Fruit fly (Drosophila melanogaster) whole organism, embryonic: ENCODE measurements around the gene tHMG1.

ENCODE experiments used
- Ada2b ChIP-seq: fragments of 200-800 bp; sonication (Bioruptor generic); IDR thresholded peaks from 2 replicates; pipeline ENCODE4 v1.3.6; 2022; ENCODE audit warnings: missing biosample characterization, missing genetic modification characterization
- Aef1 ChIP-seq: fragments of 200-800 bp; sonication (Bioruptor generic); IDR thresholded peaks from 3 replicates; pipeline ENCODE4 v1.3.6; 2022; ENCODE audit warnings: missing biosample characterization, missing genetic modification characterization
- CG12299 ChIP-seq: fragments of 200-800 bp; sonication (Bioruptor generic); optimal IDR thresholded peaks from 2 replicates; lab custom pipeline; 2018; ENCODE audit warnings: missing biosample characterization, mild to moderate bottlenecking, missing genetic modification characterization
- CG15696 ChIP-seq: fragments of 200-800 bp; sonication (Bioruptor generic); optimal IDR thresholded peaks from 2 replicates; lab custom pipeline; 2019; ENCODE audit warnings: missing biosample characterization, mild to moderate bottlenecking, missing genetic modification characterization, moderate library complexity
- CG17186 ChIP-seq: fragments of 200-800 bp; sonication (Bioruptor generic); optimal IDR thresholded peaks from 3 replicates; lab custom pipeline; 2017; ENCODE audit warnings: missing biosample characterization, missing genetic modification reagents, missing genetic modification characterization
- CG17612 ChIP-seq: fragments of 200-800 bp; sonication (Bioruptor generic); IDR thresholded peaks from 2 replicates; pipeline ENCODE4 v1.3.6; 2022; ENCODE audit warnings: missing biosample characterization, missing genetic modification characterization
- CG17802 ChIP-seq: fragments of 200-800 bp; sonication (Bioruptor generic); optimal IDR thresholded peaks from 2 replicates; lab custom pipeline; 2018; ENCODE audit warnings: missing biosample characterization, mild to moderate bottlenecking, missing genetic modification characterization, moderate library complexity
- CG17829 ChIP-seq: fragments of 200-800 bp; optimal IDR thresholded peaks from 2 replicates; lab custom pipeline; 2019; ENCODE audit warnings: missing biosample characterization, mild to moderate bottlenecking, missing genetic modification characterization, moderate library complexity
- CG2889 ChIP-seq: fragments of 200-800 bp; sonication (Bioruptor generic); IDR thresholded peaks from 3 replicates; pipeline ENCODE4 v1.3.6; 2022; ENCODE audit warnings: missing biosample characterization, missing genetic modification characterization
- CG31388 ChIP-seq: fragments of 200-800 bp; sonication (Bioruptor generic); optimal IDR thresholded peaks from 2 replicates; lab custom pipeline; 2016; ENCODE audit warnings: missing biosample characterization, missing genetic modification characterization
- CG4282 ChIP-seq: fragments of 200-800 bp; sonication (Bioruptor generic); optimal IDR thresholded peaks from 2 replicates; lab custom pipeline; 2016; ENCODE audit warnings: missing biosample characterization, missing genetic modification characterization
- CG6689 ChIP-seq: fragments of 200-800 bp; sonication (Bioruptor generic); IDR thresholded peaks from 2 replicates; pipeline ENCODE4 v1.3.6; 2022; ENCODE audit warnings: missing biosample characterization, missing genetic modification characterization
- CG8281 ChIP-seq: fragments of 200-800 bp; sonication (Bioruptor generic); optimal IDR thresholded peaks from 2 replicates; lab custom pipeline; 2018; ENCODE audit warnings: missing biosample characterization, mild to moderate bottlenecking, missing genetic modification characterization, moderate library complexity
- CrebB ChIP-seq: fragments of 200-800 bp; sonication (Bioruptor generic); optimal IDR thresholded peaks from 3 replicates; lab custom pipeline; 2018; ENCODE audit warnings: missing biosample characterization, mild to moderate bottlenecking, missing genetic modification characterization
- D19B ChIP-seq: fragments of 200-800 bp; sonication (Bioruptor generic); optimal IDR thresholded peaks from 2 replicates; lab custom pipeline; 2017; ENCODE audit warnings: missing biosample characterization, mild to moderate bottlenecking, missing genetic modification characterization
- Dp ChIP-seq: fragments of 200-800 bp; sonication (Bioruptor generic); optimal IDR thresholded peaks from 2 replicates; lab custom pipeline; 2018; ENCODE audit warnings: missing biosample characterization, mild to moderate bottlenecking, missing genetic modification characterization, moderate library complexity
- Drgx ChIP-seq: fragments of 200-800 bp; sonication (Bioruptor generic); IDR thresholded peaks from 2 replicates; pipeline ENCODE4 v1.3.6; 2022; ENCODE audit warnings: missing biosample characterization, missing genetic modification characterization
- HHEX ChIP-seq: fragments of 200-800 bp; sonication (Bioruptor generic); optimal IDR thresholded peaks from 3 replicates; lab custom pipeline; 2017; ENCODE audit warnings: missing biosample characterization, mild to moderate bottlenecking, missing genetic modification characterization, missing genetic modification reagents
- HLH3B ChIP-seq: fragments of 200-800 bp; sonication (Bioruptor generic); IDR thresholded peaks from 2 replicates; pipeline ENCODE4 v1.3.6; 2022; ENCODE audit warnings: missing biosample characterization, missing genetic modification characterization
- Hey ChIP-seq: fragments of 200-800 bp; sonication (Bioruptor generic); optimal IDR thresholded peaks from 3 replicates; lab custom pipeline; 2018; ENCODE audit warnings: missing biosample characterization, mild to moderate bottlenecking, missing genetic modification characterization
- Hr51 ChIP-seq, 2 experiments: fragments of 200-800 bp; sonication (Bioruptor generic); optimal IDR thresholded peaks; 2 replicates in 1 of 2; 3 replicates in 1 of 2; lab custom pipeline; 2016 to 2018; ENCODE audit warnings: missing biosample characterization in 2 of 2, missing genetic modification characterization in 2 of 2, mild to moderate bottlenecking in 1 of 2, moderate library complexity in 1 of 2
- Lim3 ChIP-seq: fragments of 200-800 bp; sonication (Bioruptor generic); IDR thresholded peaks from 2 replicates; pipeline ENCODE4 v1.3.6; 2022; ENCODE audit warnings: missing biosample characterization, missing genetic modification characterization
- Ptx1 ChIP-seq: fragments of 200-800 bp; sonication (Bioruptor generic); IDR thresholded peaks from 2 replicates; pipeline ENCODE4 v1.3.6; 2022; ENCODE audit warnings: missing biosample characterization, missing genetic modification characterization
- Side ChIP-seq: fragments of 200-800 bp; sonication (Bioruptor generic); optimal IDR thresholded peaks from 2 replicates; lab custom pipeline; 2016; ENCODE audit warnings: missing biosample characterization, missing genetic modification characterization
- Sry-β ChIP-seq: fragments of 200-800 bp; sonication (Bioruptor generic); optimal IDR thresholded peaks from 2 replicates; lab custom pipeline; 2018; ENCODE audit warnings: missing biosample characterization, mild to moderate bottlenecking, missing genetic modification characterization, moderate library complexity
- Sry-δ ChIP-seq: fragments of 200-800 bp; sonication (Bioruptor generic); optimal IDR thresholded peaks from 2 replicates; lab custom pipeline; 2016; ENCODE audit warnings: missing biosample characterization, missing genetic modification characterization
- Trl ChIP-seq, 3 experiments: fragments of >200 bp in 2 of 3; fragments of 200-800 bp in 1 of 3; sonication (Bioruptor generic) in 1 of 3; optimal IDR thresholded peaks; 2 replicates in 1 of 3; 3 replicates in 2 of 3; lab custom pipeline; 2016 to 2017; ENCODE audit warnings: missing biosample characterization in 1 of 3, missing genetic modification characterization in 1 of 3
- Vsx1 ChIP-seq: fragments of 200-800 bp; sonication (Bioruptor generic); optimal IDR thresholded peaks from 2 replicates; lab custom pipeline; 2017; ENCODE audit warnings: missing biosample characterization, mild to moderate bottlenecking, missing genetic modification characterization, missing genetic modification reagents
- YL-1 ChIP-seq: fragments of 200-800 bp; sonication (Bioruptor generic); optimal IDR thresholded peaks from 3 replicates; lab custom pipeline; 2017; ENCODE audit warnings: missing biosample characterization, mild to moderate bottlenecking, missing genetic modification characterization
- abd-A ChIP-seq: fragments of 200-800 bp; sonication (Bioruptor generic); optimal IDR thresholded peaks from 3 replicates; lab custom pipeline; 2019; ENCODE audit warnings: missing biosample characterization, mild to moderate bottlenecking, missing genetic modification characterization, moderate library complexity
- cad ChIP-seq: fragments of >200 bp; optimal IDR thresholded peaks from 2 replicates; lab custom pipeline; 2017; ENCODE audit warnings: missing biosample characterization, missing genetic modification characterization
- dpn ChIP-seq, 2 experiments: fragments of 200-800 bp; sonication (Bioruptor generic); optimal IDR thresholded peaks; 3 replicates each; lab custom pipeline; 2016; ENCODE audit warnings: missing biosample characterization in 2 of 2, missing genetic modification characterization in 2 of 2
- ems ChIP-seq: fragments of 200-800 bp; sonication (Bioruptor generic); optimal IDR thresholded peaks from 3 replicates; lab custom pipeline; 2016; ENCODE audit warnings: missing biosample characterization, missing genetic modification characterization
- esg ChIP-seq: fragments of 200-800 bp; sonication (Bioruptor generic); conservative IDR thresholded peaks from 2 replicates; pipeline ENCODE4 v1.3.6; 2022; ENCODE audit warnings: missing biosample characterization, missing genetic modification characterization
- fd64A ChIP-seq: fragments of 200-800 bp; sonication (Bioruptor generic); optimal IDR thresholded peaks from 3 replicates; lab custom pipeline; 2018; ENCODE audit warnings: missing biosample characterization, mild to moderate bottlenecking, missing genetic modification characterization
- gfzf ChIP-seq: fragments of 200-800 bp; sonication (Bioruptor generic); optimal IDR thresholded peaks from 2 replicates; lab custom pipeline; 2016; ENCODE audit warnings: missing biosample characterization, mild to moderate bottlenecking, missing genetic modification characterization, moderate library complexity
- gsb ChIP-seq: fragments of 200-800 bp; sonication (Bioruptor generic); IDR thresholded peaks from 2 replicates; pipeline ENCODE4 v1.3.6; 2022; ENCODE audit warnings: missing biosample characterization, missing genetic modification characterization
- ham ChIP-seq: fragments of 200-800 bp; sonication (Bioruptor generic); IDR thresholded peaks from 2 replicates; pipeline ENCODE4 v1.3.6; 2022; ENCODE audit warnings: missing biosample characterization, missing genetic modification characterization
- hth ChIP-seq: fragments of >200 bp; optimal IDR thresholded peaks from 2 replicates; lab custom pipeline; 2017; ENCODE audit warnings: inconsistent platforms
- kah ChIP-seq: fragments of 200-800 bp; sonication (Bioruptor generic); optimal IDR thresholded peaks from 2 replicates; lab custom pipeline; 2018; ENCODE audit warnings: missing biosample characterization, mild to moderate bottlenecking, missing genetic modification characterization
- lilli ChIP-seq: fragments of 200-800 bp; sonication (Bioruptor generic); optimal IDR thresholded peaks from 3 replicates; lab custom pipeline; 2016; ENCODE audit warnings: missing biosample characterization, missing genetic modification characterization
- lola ChIP-seq, 3 experiments: fragments of >200 bp in 2 of 3; fragments of 200-800 bp in 1 of 3; sonication (Bioruptor generic) in 1 of 3; optimal IDR thresholded peaks; 2 replicates each; lab custom pipeline; 2017 to 2019; ENCODE audit warnings: missing biosample characterization in 3 of 3, missing genetic modification characterization in 3 of 3, mild to moderate bottlenecking in 1 of 3, moderate library complexity in 1 of 3
- pros ChIP-seq: fragments of 200-800 bp; sonication (Bioruptor generic); optimal IDR thresholded peaks from 3 replicates; lab custom pipeline; 2019; ENCODE audit warnings: missing biosample characterization, mild to moderate bottlenecking, missing genetic modification characterization, moderate library complexity
- shn ChIP-seq: fragments of 200-800 bp; sonication (Bioruptor generic); optimal IDR thresholded peaks from 3 replicates; lab custom pipeline; 2016; ENCODE audit warnings: missing biosample characterization, missing genetic modification characterization
- sim ChIP-seq: fragments of 200-800 bp; sonication (Bioruptor generic); IDR thresholded peaks from 2 replicates; pipeline ENCODE4 v1.3.6; 2022; ENCODE audit warnings: missing biosample characterization, missing genetic modification characterization
- sob ChIP-seq: fragments of 200-800 bp; sonication (Bioruptor generic); IDR thresholded peaks from 2 replicates; pipeline ENCODE4 v1.3.6; 2022; ENCODE audit warnings: missing biosample characterization, missing genetic modification characterization
- tgo ChIP-seq: fragments of 200-800 bp; sonication (Bioruptor generic); IDR thresholded peaks from 3 replicates; pipeline ENCODE4 v1.3.6; 2022; ENCODE audit warnings: missing biosample characterization, missing genetic modification characterization
- tin ChIP-seq: fragments of 200-800 bp; sonication (Bioruptor generic); optimal IDR thresholded peaks from 3 replicates; lab custom pipeline; 2016; ENCODE audit warnings: missing biosample characterization, missing genetic modification characterization
- zen2 ChIP-seq: fragments of 200-800 bp; sonication (Bioruptor generic); IDR thresholded peaks from 3 replicates; pipeline ENCODE4 v1.3.6; 2022; ENCODE audit warnings: missing biosample characterization, missing genetic modification characterization; ENCODE audit not compliant: partially characterized antibody

The tHMG1 gene

DNA sequence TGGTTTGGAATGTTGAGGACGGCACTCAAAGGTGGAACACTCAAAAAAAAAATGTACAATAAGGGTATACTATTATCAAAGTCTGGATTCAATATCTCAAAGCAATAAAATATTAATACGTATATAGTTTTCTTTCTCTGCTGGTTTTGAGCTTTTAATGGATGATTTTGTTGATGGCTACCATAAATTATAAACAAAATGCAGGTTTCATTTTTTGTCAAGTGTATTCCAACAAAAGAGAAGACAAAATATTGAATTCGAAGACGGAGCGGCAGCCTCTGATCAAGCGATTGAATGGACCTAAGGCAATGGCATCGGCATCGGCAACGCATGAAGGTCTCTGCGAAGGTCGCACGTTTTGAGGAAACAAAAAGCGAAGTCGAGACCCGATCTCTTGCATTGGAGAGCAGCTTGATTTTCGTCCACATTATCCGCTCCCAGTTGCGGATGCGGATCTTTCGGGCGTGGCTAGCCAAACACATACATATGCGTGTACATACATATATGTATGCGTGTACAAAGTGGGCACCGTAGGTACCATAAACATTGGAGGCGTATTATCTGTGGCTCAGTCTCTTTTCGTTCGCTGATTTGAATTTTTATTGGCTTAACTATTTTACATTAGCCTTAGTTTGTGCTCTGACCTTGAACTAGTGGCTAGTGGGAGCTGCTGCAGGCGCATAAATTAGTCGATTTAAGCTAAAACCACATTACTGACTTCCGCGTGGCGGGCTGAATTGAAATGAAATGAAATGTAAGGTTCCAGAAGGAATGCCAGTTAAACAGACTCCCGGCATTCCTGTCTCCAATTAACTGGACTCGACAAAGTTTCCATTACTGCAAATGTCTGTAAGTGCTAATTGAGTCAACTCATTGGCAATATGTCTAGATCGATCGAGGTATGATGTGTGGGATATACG lies 45.1 kb downstream of the tHMG1 start (continued):
- TF ChIP-seq sob (GFP tag; lab: Robert Waterston, UW) = no peak
- no peak for TF ChIP-seq CG4282 (GFP tag; lab: Kevin White, UChicago)
- no peak for TF ChIP-seq CG15696 (tag; lab: Kevin White, UChicago)
- TF ChIP-seq Lim3 (GFP tag; lab: Robert Waterston, UW) = no peak
- no peak for TF ChIP-seq zen2
- TF ChIP-seq shn (GFP tag; lab: Kevin White, UChicago) = no peak
- peak; percentile 43; the same call in 2 of the 3 replicates for TF ChIP-seq Aef1 (GFP tag; lab: Robert Waterston, UW)
- TF ChIP-seq Hey (tag; lab: Kevin White, UChicago) = no peak
- peak; percentile 67 for TF ChIP-seq CG6689 (GFP tag; lab: Robert Waterston, UW)
- TF ChIP-seq CG17829 (tag; lab: Kevin White, UChicago) = no peak
- TF ChIP-seq CrebB (tag; lab: Kevin White, UChicago) = no peak
- peak; percentile 38 for TF ChIP-seq esg
- no peak for TF ChIP-seq YL-1
- no peak for TF ChIP-seq Sry-β (GFP tag; lab: Kevin White, UChicago)
- TF ChIP-seq Drgx (GFP tag; lab: Robert Waterston, UW) = 0 out of 2 replicates have a peak, but pooled peaks have one; percentile 13
- no peak for TF ChIP-seq HLH3B (GFP tag; lab: Robert Waterston, UW)
- no peak for TF ChIP-seq Sry-δ
- peak in 1 of 2 experiments; percentile 77 for TF ChIP-seq Hr51 (GFP tag; optimal IDR thresholded peaks at IDR 0.05; lab: Kevin White, UChicago)
- no peak for TF ChIP-seq CG17186 (GFP tag; lab: Kevin White, UChicago)
- no peak for TF ChIP-seq gfzf (GFP tag; lab: Kevin White, UChicago)
- peak; percentile 22 for TF ChIP-seq HHEX (GFP tag; lab: Kevin White, UChicago)
- TF ChIP-seq CG17802 (tag; lab: Kevin White, UChicago) = no peak
- no peak for TF ChIP-seq Side (GFP tag; lab: Kevin White, UChicago)
- TF ChIP-seq kah (GFP tag; lab: Kevin White, UChicago) = no peak
- peak; percentile 17 for TF ChIP-seq abd-A (tag; lab: Kevin White, UChicago)
- no peak for TF ChIP-seq cad
- TF ChIP-seq dpn (GFP tag; optimal IDR thresholded peaks at IDR 0.05; lab: Kevin White, UChicago) = peak; percentile 37 to 48
- TF ChIP-seq ham = no peak
- TF ChIP-seq gsb (GFP tag; lab: Robert Waterston, UW) = no peak
- peak; percentile 66 for TF ChIP-seq Ptx1 (GFP tag; lab: Robert Waterston, UW)
- no peak for TF ChIP-seq fd64A
- TF ChIP-seq CG31388 (GFP tag; lab: Kevin White, UChicago) = no peak
- TF ChIP-seq lilli (GFP tag; lab: Kevin White, UChicago) = peak; percentile 31
- no peak for TF ChIP-seq Dp (GFP tag; lab: Kevin White, UChicago)
- no peak for TF ChIP-seq sim (GFP tag; lab: Robert Waterston, UW)
- TF ChIP-seq ems (GFP tag; lab: Kevin White, UChicago) = no peak
- TF ChIP-seq CG17612 (GFP tag; lab: Robert Waterston, UW) = no peak
- no peak for TF ChIP-seq hth (lab: Kevin White, UChicago)
- TF ChIP-seq lola (GFP tag; optimal IDR thresholded peaks at IDR 0.05; lab: Kevin White, UChicago) = no peak
- 0 out of 3 replicates have a peak, but pooled peaks have one; percentile 30 for TF ChIP-seq CG2889 (GFP tag; lab: Robert Waterston, UW)
- TF ChIP-seq CG12299 (tag; lab: Kevin White, UChicago) = no peak
- TF ChIP-seq tgo = peak; percentile 35; the same call in 1 of the 3 replicates
- TF ChIP-seq tin (GFP tag; lab: Kevin White, UChicago) = peak; percentile 1
- TF ChIP-seq pros (GFP tag; lab: Kevin White, UChicago) = peak; percentile 97
- no peak for TF ChIP-seq Trl (optimal IDR thresholded peaks at IDR 0.05; lab: Kevin White, UChicago)
- no peak for TF ChIP-seq Trl (GFP tag; optimal IDR thresholded peaks at IDR 0.05; lab: Kevin White, UChicago)
- no peak for TF ChIP-seq D19B
- TF ChIP-seq Ada2b (GFP tag; lab: Robert Waterston, UW) = peak; percentile 33; the same call in 1 of the 2 replicates
- no peak for TF ChIP-seq CG8281 (tag; lab: Kevin White, UChicago)
- TF ChIP-seq Vsx1 = no peak
